Fruit fly (Drosophila melanogaster): Measurements from ENCODE around the gene CG15743.

The CG15743 gene

DNA sequence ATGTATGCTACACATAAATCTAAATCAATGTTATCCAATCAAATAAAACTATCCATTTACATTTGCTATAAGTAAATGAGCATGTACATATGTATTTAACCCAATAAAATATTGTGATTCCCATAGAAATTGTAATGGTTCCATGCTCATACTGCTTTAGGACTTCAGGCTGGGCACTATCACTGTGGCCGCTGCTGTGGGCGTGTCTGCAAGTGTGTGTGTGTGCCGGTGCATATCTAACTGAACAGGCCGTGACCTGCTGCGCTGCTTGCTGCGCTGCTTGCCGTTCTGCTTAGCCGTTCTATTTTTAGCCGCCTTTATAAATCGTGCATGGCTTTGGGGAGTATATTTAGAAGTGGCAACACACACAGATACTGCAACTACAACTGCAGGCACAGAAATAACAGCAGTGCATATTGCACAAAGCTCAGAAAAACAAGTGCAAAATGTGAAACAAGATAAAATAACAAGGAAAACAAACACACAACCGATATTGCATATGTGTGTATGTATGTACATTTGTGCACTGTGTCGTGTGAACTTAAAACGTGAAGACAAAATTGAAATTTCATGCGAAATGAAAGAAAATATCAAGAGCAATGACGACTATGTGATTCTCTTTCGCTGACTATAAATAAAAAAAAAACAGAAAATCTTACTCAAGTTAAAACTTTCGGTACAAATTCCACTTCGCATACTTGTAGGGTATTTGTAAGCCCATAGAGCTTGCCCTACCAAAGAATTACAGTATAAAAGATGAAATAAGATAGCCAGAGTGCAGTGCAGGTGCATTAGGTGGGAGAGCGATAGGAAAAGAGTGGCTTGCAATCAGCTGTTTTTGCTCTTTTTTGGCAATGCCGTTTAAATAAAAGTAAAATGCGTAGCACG is 7.7 kb upstream of the CG15743 start (continued):
- TF ChIP-seq Max (GFP tag; optimal IDR thresholded peaks at IDR 0.05) (no peak), Dip3 (GFP tag; optimal IDR thresholded peaks at IDR 0.05) (no peak), hb (GFP tag; IDR thresholded peaks at IDR 0.05; ENCODE audit: partially characterized antibody) (no peak), Atf6 (GFP tag; IDR thresholded peaks at IDR 0.05) (no peak), Usf (GFP tag; optimal IDR thresholded peaks at IDR 0.05) (no peak), CG8388 (GFP tag; optimal IDR thresholded peaks at IDR 0.05) (no peak), ems (GFP tag; optimal IDR thresholded peaks at IDR 0.05) (peak; percentile 21), CG6254 (GFP tag; optimal IDR thresholded peaks at IDR 0.05) (no peak), Dad (GFP tag; optimal IDR thresholded peaks at IDR 0.05) (no peak), CG2116 (GFP tag; optimal IDR thresholded peaks at IDR 0.05) (no peak), CG6765 (GFP tag; optimal IDR thresholded peaks at IDR 0.05) (no peak), chif (GFP tag; optimal IDR thresholded peaks at IDR 0.05) (no peak), CG34224 (GFP tag; IDR thresholded peaks at IDR 0.05; ENCODE audit: partially characterized antibody) (no peak), Trl (optimal IDR thresholded peaks at IDR 0.05) (no peak), Trl (GFP tag; optimal IDR thresholded peaks at IDR 0.05) (no peak), dm (GFP tag; optimal IDR thresholded peaks at IDR 0.05) (no peak), prd (optimal IDR thresholded peaks at IDR 0.05) (no peak), prd (GFP tag; IDR thresholded peaks at IDR 0.05) (peak; percentile 39; the same call in 1 of the 3 replicates), Chrac-16 (GFP tag; optimal IDR thresholded peaks at IDR 0.05) (peak; percentile 34), Stat92E (GFP tag; optimal IDR thresholded peaks at IDR 0.05) (no peak), CG4424 (GFP tag; optimal IDR thresholded peaks at IDR 0.05) (peak; percentile 4), CG14710 (tag; optimal IDR thresholded peaks at IDR 0.05) (no peak), CG1602 (GFP tag; optimal IDR thresholded peaks at IDR 0.05) (no peak), gcm (GFP tag; optimal IDR thresholded peaks at IDR 0.05) (no peak), CG7556 (GFP tag; optimal IDR thresholded peaks at IDR 0.05) (no peak), CG17361 (GFP tag; IDR thresholded peaks at IDR 0.05) (peak; percentile 49; the same call in 1 of the 3 replicates), dan (GFP tag; IDR thresholded peaks at IDR 0.05) (no peak), Side (GFP tag; optimal IDR thresholded peaks at IDR 0.05) (no peak), Ets65A (GFP tag) (peak; percentile 14), CG17568 (GFP tag; optimal IDR thresholded peaks at IDR 0.05) (no peak), CG30431 (GFP tag; optimal IDR thresholded peaks at IDR 0.05) (no peak), br (optimal IDR thresholded peaks at IDR 0.05) (no peak), Ada2b (GFP tag; IDR thresholded peaks at IDR 0.05) (no peak), CG6813 (GFP tag; optimal IDR thresholded peaks at IDR 0.05) (no peak), klu (GFP tag; IDR thresholded peaks at IDR 0.05) (no peak), tll (GFP tag; optimal IDR thresholded peaks at IDR 0.05) (no peak), sc (optimal IDR thresholded peaks at IDR 0.05) (no peak), sc (GFP tag; optimal IDR thresholded peaks at IDR 0.05) (no peak), CG33213 (GFP tag; optimal IDR thresholded peaks at IDR 0.05) (no peak), Meics (GFP tag; optimal IDR thresholded peaks at IDR 0.05) (peak; percentile 9), grn (GFP tag; optimal IDR thresholded peaks at IDR 0.05) (no peak), Nf-YB (GFP tag; optimal IDR thresholded peaks at IDR 0.05) (no peak), nau (GFP tag; optimal IDR thresholded peaks at IDR 0.05) (no peak), CG17802 (tag; optimal IDR thresholded peaks at IDR 0.05) (no peak), CG33557 (GFP tag; optimal IDR thresholded peaks at IDR 0.05) (no peak), vvl (GFP tag; IDR thresholded peaks at IDR 0.05) (peak; percentile 32; the same call in 1 of the 2 replicates), CG1792 (GFP tag; optimal IDR thresholded peaks at IDR 0.05) (no peak), croc (GFP tag; conservative IDR thresholded peaks at IDR 0.05) (no peak), Six4 (GFP tag; optimal IDR thresholded peaks at IDR 0.05) (no peak), CG2889 (GFP tag; IDR thresholded peaks at IDR 0.05) (no peak)

All from whole organism, embryonic.